Worm (Caenorhabditis elegans): ENCODE results near the gene oac-4.

- TF ChIP-seq him-1 (tag; optimal IDR thresholded peaks at IDR 0.05): no peak
- no peak for TF ChIP-seq W03F9.2 (tag; optimal IDR thresholded peaks at IDR 0.05)
- TF ChIP-seq dao-5 (tag; optimal IDR thresholded peaks at IDR 0.05): no peak
Measured at ce11 chrII:3827801-3828200, 8.0 kb downstream of the oac-4 start, which contains the start of gene F54D10.8.
